Worm (Caenorhabditis elegans) whole organism, L4 larva: ENCODE measurements around the gene pxl-1.

Experiments
- D1046.2 ChIP-seq: fragments of 200-800 bp; sonication (Bioruptor generic); IDR thresholded peaks from 2 replicates; pipeline ENCODE4 v1.3.6; 2022; ENCODE audit warnings: missing genetic modification characterization, missing compliant biosample characterization
- F10B5.3 ChIP-seq: sonication (generic microtip); optimal IDR thresholded peaks from 2 replicates; lab custom pipeline; 2016; ENCODE audit warnings: mild to moderate bottlenecking, missing genetic modification characterization, missing compliant biosample characterization
- Y105C5A.15 ChIP-seq: fragments of 200-800 bp; sonication (Bioruptor generic); IDR thresholded peaks from 2 replicates; pipeline ENCODE4 v1.3.6; 2022; ENCODE audit warnings: missing genetic modification characterization, missing compliant biosample characterization
- Y48G9A.11 ChIP-seq: fragments of 200-800 bp; sonication (Bioruptor generic); IDR thresholded peaks from 2 replicates; pipeline ENCODE4 v1.3.6; 2022; ENCODE audit warnings: missing genetic modification reagents, missing genetic modification characterization, missing compliant biosample characterization
- Y5F2A.4 ChIP-seq: fragments of 200-800 bp; sonication (Bioruptor generic); optimal IDR thresholded peaks from 2 replicates; lab custom pipeline; 2018; ENCODE audit warnings: mild to moderate bottlenecking, missing genetic modification characterization, missing compliant biosample characterization
- aha-1 ChIP-seq: fragments of 150-350 bp; peaks from one replicate; lab custom pipeline; 2014; ENCODE audit warnings: missing biosample characterization, missing genetic modification characterization
- aly-2 ChIP-seq: sonication (generic microtip); optimal IDR thresholded peaks from 2 replicates; lab custom pipeline; 2018; ENCODE audit warnings: missing biosample characterization, missing genetic modification characterization
- attf-4 ChIP-seq: sonication (generic microtip); optimal IDR thresholded peaks from 3 replicates; lab custom pipeline; 2017; ENCODE audit warnings: missing biosample characterization, missing genetic modification characterization
- ceh-20 ChIP-seq: fragments of 200-800 bp; sonication (Bioruptor generic); IDR thresholded peaks from 2 replicates; pipeline ENCODE4 v1.3.6; 2022; ENCODE audit warnings: missing genetic modification reagents, missing genetic modification characterization, missing compliant biosample characterization
- ceh-28 ChIP-seq: fragments of 150-350 bp; optimal IDR thresholded peaks from 2 replicates; lab custom pipeline; 2014; ENCODE audit warnings: missing biosample characterization, missing genetic modification reagents, missing genetic modification characterization
- ceh-32 ChIP-seq: sonication (generic microtip); optimal IDR thresholded peaks from 2 replicates; lab custom pipeline; 2016; ENCODE audit warnings: mild to moderate bottlenecking, missing genetic modification characterization, missing compliant biosample characterization; ENCODE audit not compliant: poor library complexity
- ceh-62 ChIP-seq: sonication (generic microtip); optimal IDR thresholded peaks from 2 replicates; lab custom pipeline; 2017; ENCODE audit warnings: missing biosample characterization, missing genetic modification characterization
- ceh-82 ChIP-seq: sonication (generic microtip); optimal IDR thresholded peaks from 2 replicates; lab custom pipeline; 2017; ENCODE audit warnings: missing biosample characterization, missing genetic modification characterization
- ces-1 ChIP-seq: fragments of 150-350 bp; sonication (generic microtip); optimal IDR thresholded peaks from 4 replicates; lab custom pipeline; 2014; ENCODE audit warnings: missing biosample characterization, missing genetic modification reagents, missing genetic modification characterization
- daf-16 ChIP-seq, 3 experiments: sonication (generic microtip); optimal IDR thresholded peaks; 2 replicates each; lab custom pipeline; 2016 to 2017; ENCODE audit warnings: missing genetic modification characterization in 3 of 3, missing genetic modification reagents in 3 of 3, mild to moderate bottlenecking in 2 of 3, missing compliant biosample characterization in 2 of 3, missing biosample characterization in 1 of 3, moderate library complexity in 1 of 3
- daf-19 ChIP-seq: fragments of 200-800 bp; sonication (Bioruptor generic); conservative IDR thresholded peaks from 2 replicates; pipeline ENCODE4 v1.3.6; 2022; ENCODE audit warnings: missing genetic modification characterization, missing compliant biosample characterization
- daf-8 ChIP-seq: fragments of 200-800 bp; sonication (Bioruptor generic); IDR thresholded peaks from 2 replicates; pipeline ENCODE4 v1.3.6; 2022; ENCODE audit warnings: missing genetic modification characterization, missing compliant biosample characterization
- dmd-6 ChIP-seq: fragments of 200-800 bp; sonication (Bioruptor generic); IDR thresholded peaks from 2 replicates; pipeline ENCODE4 v1.3.6; 2022; ENCODE audit warnings: missing genetic modification reagents, missing genetic modification characterization, missing compliant biosample characterization
- dpl-1 ChIP-seq: fragments of 150-350 bp; optimal IDR thresholded peaks from 2 replicates; lab custom pipeline; 2014; ENCODE audit warnings: missing biosample characterization, missing genetic modification reagents, missing genetic modification characterization
- dve-1 ChIP-seq: sonication (generic microtip); optimal IDR thresholded peaks from 2 replicates; lab custom pipeline; 2017; ENCODE audit warnings: antibody characterized with exemption, mild to moderate bottlenecking, missing genetic modification characterization, missing compliant biosample characterization; ENCODE audit not compliant: insufficient read depth
- egl-27 ChIP-seq: sonication (generic microtip); optimal IDR thresholded peaks from 3 replicates; lab custom pipeline; 2017; ENCODE audit warnings: missing biosample characterization, missing genetic modification reagents, missing genetic modification characterization
- egl-43 ChIP-seq: fragments of 200-800 bp; sonication (Bioruptor generic); IDR thresholded peaks from 2 replicates; pipeline ENCODE4 v1.3.6; 2022; ENCODE audit warnings: missing genetic modification reagents, missing genetic modification characterization, missing compliant biosample characterization
- hif-1 ChIP-seq, 2 experiments: sonication (generic microtip); optimal IDR thresholded peaks; 2 replicates each; lab custom pipeline; 2016 to 2017; ENCODE audit warnings: missing compliant biosample characterization in 2 of 2, missing genetic modification characterization in 2 of 2, missing genetic modification reagents in 2 of 2, missing genotype in 2 of 2, mild to moderate bottlenecking in 1 of 2
- hlh-11 ChIP-seq: fragments of 200-800 bp; sonication (Bioruptor generic); optimal IDR thresholded peaks from 2 replicates; lab custom pipeline; 2018; ENCODE audit warnings: mild to moderate bottlenecking, missing genetic modification characterization, missing compliant biosample characterization
- hlh-30 ChIP-seq: sonication (generic microtip); optimal IDR thresholded peaks from 2 replicates; lab custom pipeline; 2017; ENCODE audit warnings: antibody characterized with exemption, mild to moderate bottlenecking, missing genetic modification characterization, missing compliant biosample characterization; ENCODE audit not compliant: insufficient read depth
- hmg-1.1 ChIP-seq: fragments of 200-800 bp; sonication (Bioruptor generic); IDR thresholded peaks from 2 replicates; pipeline ENCODE4 v1.3.6; 2022; ENCODE audit warnings: missing genetic modification reagents, missing genetic modification characterization, missing compliant biosample characterization
- jun-1 ChIP-seq: fragments of 150-350 bp; optimal IDR thresholded peaks from 2 replicates; lab custom pipeline; 2014; ENCODE audit warnings: missing biosample characterization, missing genetic modification reagents, missing genetic modification characterization
- lim-7 ChIP-seq: fragments of 200-800 bp; sonication (Bioruptor generic); IDR thresholded peaks from 2 replicates; pipeline ENCODE4 v1.3.6; 2022; ENCODE audit warnings: missing genetic modification characterization, missing compliant biosample characterization
- lin-15B ChIP-seq: fragments of 150-350 bp; sonication (generic microtip); optimal IDR thresholded peaks from 3 replicates; lab custom pipeline; 2014; ENCODE audit warnings: missing biosample characterization, missing genetic modification characterization
- lir-3 ChIP-seq: sonication (generic microtip); optimal IDR thresholded peaks from 2 replicates; lab custom pipeline; 2016; ENCODE audit warnings: mild to moderate bottlenecking, missing genetic modification characterization, missing compliant biosample characterization
- lsy-2 ChIP-seq, 2 experiments: fragments of 150-350 bp in 1 of 2; sonication (generic microtip) in 1 of 2; optimal IDR thresholded peaks; 2 replicates each; lab custom pipeline; 2014 to 2017; ENCODE audit warnings: missing biosample characterization in 2 of 2, missing genetic modification characterization in 2 of 2
- mep-1 ChIP-seq: fragments of 150-350 bp; sonication (generic microtip); optimal IDR thresholded peaks from 3 replicates; lab custom pipeline; 2014; ENCODE audit warnings: missing biosample characterization, missing genetic modification characterization
- mes-2 ChIP-seq: sonication (generic microtip); optimal IDR thresholded peaks from 2 replicates; lab custom pipeline; 2016; ENCODE audit warnings: missing genotype, mild to moderate bottlenecking, missing genetic modification characterization, missing compliant biosample characterization; ENCODE audit not compliant: poor library complexity, severe bottlenecking
- mxl-3 ChIP-seq: fragments of 200-800 bp; sonication (Bioruptor generic); optimal IDR thresholded peaks from 2 replicates; lab custom pipeline; 2018; ENCODE audit warnings: mild to moderate bottlenecking, missing genetic modification characterization, missing compliant biosample characterization
- nhr-10 ChIP-seq: fragments of 150-350 bp; optimal IDR thresholded peaks from 2 replicates; lab custom pipeline; 2014; ENCODE audit warnings: missing biosample characterization, missing genetic modification characterization
- nhr-102 ChIP-seq: sonication (generic microtip); optimal IDR thresholded peaks from 2 replicates; lab custom pipeline; 2016; ENCODE audit warnings: mild to moderate bottlenecking, missing genetic modification characterization, moderate library complexity, missing compliant biosample characterization
- nhr-28 ChIP-seq: fragments of 150-350 bp; optimal IDR thresholded peaks from 2 replicates; lab custom pipeline; 2014; ENCODE audit warnings: missing biosample characterization, missing genetic modification characterization
- nhr-41 ChIP-seq: fragments of 200-800 bp; sonication (Bioruptor generic); IDR thresholded peaks from 2 replicates; pipeline ENCODE4 v1.3.6; 2022; ENCODE audit warnings: missing genetic modification reagents, missing genetic modification characterization, missing compliant biosample characterization
- nhr-6 ChIP-seq: fragments of 150-350 bp; optimal IDR thresholded peaks from 2 replicates; lab custom pipeline; 2014; ENCODE audit warnings: missing biosample characterization, missing genetic modification characterization
- nhr-76 ChIP-seq: fragments of 150-350 bp; optimal IDR thresholded peaks from 2 replicates; lab custom pipeline; 2014; ENCODE audit warnings: missing biosample characterization, missing genetic modification characterization
- saeg-2 ChIP-seq: fragments of 200-800 bp; sonication (Bioruptor generic); IDR thresholded peaks from 2 replicates; pipeline ENCODE4 v1.3.6; 2022; ENCODE audit warnings: missing genetic modification reagents, missing genetic modification characterization, missing compliant biosample characterization
- set-16 ChIP-seq: fragments of 200-800 bp; sonication (Bioruptor generic); IDR thresholded peaks from 2 replicates; pipeline ENCODE4 v1.3.6; 2022; ENCODE audit warnings: missing genetic modification reagents, missing genetic modification characterization, missing compliant biosample characterization
- skn-1 ChIP-seq: fragments of 150-350 bp; optimal IDR thresholded peaks from 2 replicates; lab custom pipeline; 2014; ENCODE audit warnings: missing biosample characterization, missing genetic modification characterization
- snpc-1.2 ChIP-seq: fragments of 200-800 bp; sonication (Bioruptor generic); IDR thresholded peaks from 2 replicates; pipeline ENCODE4 v1.3.6; 2022; ENCODE audit warnings: missing genetic modification reagents, missing genetic modification characterization, missing compliant biosample characterization
- spr-1 ChIP-seq: sonication (generic microtip); optimal IDR thresholded peaks from 2 replicates; lab custom pipeline; 2016; ENCODE audit warnings: mild to moderate bottlenecking, missing genetic modification characterization, missing compliant biosample characterization
- unc-39 ChIP-seq: sonication (generic microtip); optimal IDR thresholded peaks from 2 replicates; lab custom pipeline; 2017; ENCODE audit warnings: missing biosample characterization, missing genetic modification characterization
- unc-62 ChIP-seq, 3 experiments: fragments of 150-350 bp in 1 of 3; sonication (generic microtip); optimal IDR thresholded peaks in 2 of 3; peaks in 1 of 3; 1 replicate in 1 of 3; 2 replicates in 2 of 3; lab custom pipeline; 2014 to 2017; ENCODE audit warnings: missing biosample characterization in 3 of 3, missing genetic modification characterization in 3 of 3, missing genetic modification reagents in 3 of 3, missing genotype in 1 of 3
- zfp-3 ChIP-seq: fragments of 200-800 bp; sonication (Bioruptor generic); conservative IDR thresholded peaks from 2 replicates; pipeline ENCODE4 v1.3.6; 2022; ENCODE audit warnings: missing genetic modification reagents, missing genetic modification characterization, missing compliant biosample characterization
- ztf-11 ChIP-seq: fragments of 150-350 bp; optimal IDR thresholded peaks from 2 replicates; lab custom pipeline; 2014; ENCODE audit warnings: missing biosample characterization, missing genetic modification characterization

Gene pxl-1

ce11 chrIII:5906749-5907148 is 10.9 kb upstream of the pxl-1 start, which contains the start of gene erd-2.2:
erd-2.2 (plus strand) TSS chrIII:5907049.
- TF ChIP-seq nhr-76 (tag; lab: Kevin White, UChicago) (no peak), daf-16 (GFP tag; optimal IDR thresholded peaks at IDR 0.05; lab: Kevin White, UChicago) (no peak), daf-16 (tag; optimal IDR thresholded peaks at IDR 0.05; lab: Kevin White, UChicago) (peak; percentile 62), aha-1 (tag; lab: Kevin White, UChicago) (no peak), hif-1 (tag; optimal IDR thresholded peaks at IDR 0.05; lab: Kevin White, UChicago) (no peak), ceh-28 (tag; lab: Kevin White, UChicago) (no peak), Y48G9A.11 (GFP tag; lab: Robert Waterston, UW) (no peak), jun-1 (tag; lab: Kevin White, UChicago) (no peak), aly-2 (tag; lab: Kevin White, UChicago) (no peak)

ce11 chrIII:5906059-5906458 is 10.2 kb upstream of the pxl-1 start, which contains the start of gene dpff-1:
dpff-1 (minus strand) TSS chrIII:5906346.
- TF ChIP-seq set-16 (GFP tag; lab: Robert Waterston, UW) (no peak), hlh-11 (tag; lab: Kevin White, UChicago) (peak; percentile 12), mep-1 (peak; percentile 12), egl-43 (GFP tag; lab: Robert Waterston, UW) (no peak), ceh-32 (tag; lab: Kevin White, UChicago) (no peak), skn-1 (no peak), F10B5.3 (no peak), unc-62 (GFP tag; optimal IDR thresholded peaks at IDR 0.05 in 1 of 2; lab: Kevin White, UChicago) (no peak), unc-62 (tag; optimal IDR thresholded peaks at IDR 0.05; lab: Kevin White, UChicago) (no peak), zfp-3 (GFP tag; lab: Robert Waterston, UW) (no peak), hmg-1.1 (GFP tag; lab: Robert Waterston, UW) (peak; percentile 39; the same call in 1 of the 2 replicates), aly-2 (tag; lab: Kevin White, UChicago) (no peak), dmd-6 (GFP tag; lab: Robert Waterston, UW) (0 out of 2 replicates have a peak, but pooled peaks have one; percentile 7), attf-4 (tag; lab: Kevin White, UChicago) (no peak), snpc-1.2 (GFP tag; lab: Robert Waterston, UW) (no peak), saeg-2 (GFP tag; lab: Robert Waterston, UW) (no peak), nhr-28 (tag; lab: Kevin White, UChicago) (no peak), egl-27 (tag; lab: Kevin White, UChicago) (no peak), ces-1 (GFP tag; lab: Kevin White, UChicago) (no peak), lir-3 (tag; lab: Kevin White, UChicago) (no peak), nhr-6 (no peak), mxl-3 (GFP tag; lab: Kevin White, UChicago) (no peak), daf-8 (GFP tag; lab: Robert Waterston, UW) (no peak), ceh-82 (no peak), nhr-10 (tag; lab: Kevin White, UChicago) (no peak), mes-2 (tag; lab: Kevin White, UChicago) (peak; percentile 64), ceh-62 (no peak), hif-1 (tag; optimal IDR thresholded peaks at IDR 0.05; lab: Kevin White, UChicago) (no peak), daf-19 (no peak), lin-15B (tag; lab: Kevin White, UChicago) (no peak), hlh-30 (tag; lab: Kevin White, UChicago) (peak; percentile 16), lsy-2 (tag; optimal IDR thresholded peaks at IDR 0.05; lab: Kevin White, UChicago) (peak in 1 of 2 experiments; percentile 43), unc-39 (tag; lab: Kevin White, UChicago) (no peak), D1046.2 (GFP tag; lab: Robert Waterston, UW) (no peak), nhr-41 (GFP tag; lab: Robert Waterston, UW) (no peak), Y105C5A.15 (GFP tag; lab: Robert Waterston, UW) (no peak), ztf-11 (tag; lab: Kevin White, UChicago) (no peak), dpl-1 (GFP tag; lab: Kevin White, UChicago) (no peak), lim-7 (GFP tag; lab: Robert Waterston, UW) (no peak), ceh-20 (GFP tag; lab: Robert Waterston, UW) (no peak), Y5F2A.4 (GFP tag; lab: Kevin White, UChicago) (no peak), spr-1 (no peak), dve-1 (tag; lab: Kevin White, UChicago) (peak; percentile 30), nhr-102 (tag; lab: Kevin White, UChicago) (no peak)
